Worm (Caenorhabditis elegans) whole organism, late embryonic: ENCODE data around the gene F10C1.8.

ENCODE experiments used
- nhr-11 ChIP-seq: fragments of 150-350 bp; optimal IDR thresholded peaks from 2 replicates; lab custom pipeline; 2014; ENCODE audit warnings: missing biosample characterization, missing genetic modification characterization
- pqm-1 ChIP-seq: sonication (generic microtip); optimal IDR thresholded peaks from 2 replicates; lab custom pipeline; 2016; ENCODE audit warnings: missing genetic modification characterization, missing compliant biosample characterization

- no peak for TF ChIP-seq pqm-1
- no peak for TF ChIP-seq nhr-11 (tag; lab: Kevin White, UChicago)
These were observed 9.2 kb upstream of the F10C1.8 start, which contains the start of gene F10C1.9 for ce11 chrII:5745088-5745487.
